Worm (Caenorhabditis elegans) whole organism, L4 larva: ENCODE data around the gene cey-4.

Source experiments
- F10B5.3 ChIP-seq: sonication (generic microtip); optimal IDR thresholded peaks from 2 replicates; lab custom pipeline; 2016; ENCODE audit warnings: mild to moderate bottlenecking, missing genetic modification characterization, missing compliant biosample characterization
- F44E2.7 ChIP-seq: fragments of 200-800 bp; sonication (Bioruptor generic); IDR thresholded peaks from 2 replicates; pipeline ENCODE4 v2.1.2; 2022; ENCODE audit warnings: missing genetic modification characterization, missing compliant biosample characterization
- R02D3.7 ChIP-seq: fragments of 150-350 bp; sonication (generic microtip); optimal IDR thresholded peaks from 3 replicates; lab custom pipeline; 2014; ENCODE audit warnings: missing biosample characterization, missing genetic modification characterization
- Y48G9A.11 ChIP-seq: fragments of 200-800 bp; sonication (Bioruptor generic); IDR thresholded peaks from 2 replicates; pipeline ENCODE4 v1.3.6; 2022; ENCODE audit warnings: missing genetic modification reagents, missing genetic modification characterization, missing compliant biosample characterization
- Y75B8A.6 ChIP-seq: fragments of 200-800 bp; sonication (Bioruptor generic); IDR thresholded peaks from 2 replicates; pipeline ENCODE4 v1.3.6; 2022; ENCODE audit warnings: missing genetic modification reagents, missing genetic modification characterization, missing compliant biosample characterization
- aha-1 ChIP-seq: fragments of 150-350 bp; peaks from one replicate; lab custom pipeline; 2014; ENCODE audit warnings: missing biosample characterization, missing genetic modification characterization
- ama-1 ChIP-seq: fragments of 150-350 bp; optimal IDR thresholded peaks from 2 replicates; lab custom pipeline; 2014; ENCODE audit warnings: inconsistent platforms, mixed read lengths
- ceh-20 ChIP-seq: fragments of 200-800 bp; sonication (Bioruptor generic); IDR thresholded peaks from 2 replicates; pipeline ENCODE4 v1.3.6; 2022; ENCODE audit warnings: missing genetic modification reagents, missing genetic modification characterization, missing compliant biosample characterization
- ceh-28 ChIP-seq: fragments of 150-350 bp; optimal IDR thresholded peaks from 2 replicates; lab custom pipeline; 2014; ENCODE audit warnings: missing biosample characterization, missing genetic modification reagents, missing genetic modification characterization
- ceh-44 ChIP-seq: fragments of 200-800 bp; sonication (Bioruptor generic); IDR thresholded peaks from 2 replicates; pipeline ENCODE4 v1.3.6; 2022; ENCODE audit warnings: missing genetic modification reagents, missing genetic modification characterization, missing compliant biosample characterization
- ces-1 ChIP-seq: fragments of 150-350 bp; sonication (generic microtip); optimal IDR thresholded peaks from 4 replicates; lab custom pipeline; 2014; ENCODE audit warnings: missing biosample characterization, missing genetic modification reagents, missing genetic modification characterization
- cey-2 ChIP-seq: sonication (generic microtip); optimal IDR thresholded peaks from 3 replicates; lab custom pipeline; 2017; ENCODE audit warnings: missing genetic modification characterization, mild to moderate bottlenecking, missing compliant biosample characterization, antibody characterized with exemption, borderline replicate concordance; ENCODE audit not compliant: insufficient read depth
- ctbp-1 ChIP-seq: fragments of 200-800 bp; sonication (Bioruptor generic); IDR thresholded peaks from 2 replicates; pipeline ENCODE4 v1.3.6; 2022; ENCODE audit warnings: missing genetic modification reagents, missing genetic modification characterization, missing compliant biosample characterization
- daf-16 ChIP-seq, 3 experiments: sonication (generic microtip); optimal IDR thresholded peaks; 2 replicates each; lab custom pipeline; 2016 to 2017; ENCODE audit warnings: missing genetic modification characterization in 3 of 3, missing genetic modification reagents in 3 of 3, mild to moderate bottlenecking in 2 of 3, missing compliant biosample characterization in 2 of 3, missing biosample characterization in 1 of 3, moderate library complexity in 1 of 3
- dmd-6 ChIP-seq: fragments of 200-800 bp; sonication (Bioruptor generic); IDR thresholded peaks from 2 replicates; pipeline ENCODE4 v1.3.6; 2022; ENCODE audit warnings: missing genetic modification reagents, missing genetic modification characterization, missing compliant biosample characterization
- dmd-8 ChIP-seq: fragments of 200-800 bp; sonication (Bioruptor generic); IDR thresholded peaks from 2 replicates; pipeline ENCODE4 v1.3.6; 2022; ENCODE audit warnings: missing genetic modification characterization, missing compliant biosample characterization
- dpl-1 ChIP-seq: fragments of 150-350 bp; optimal IDR thresholded peaks from 2 replicates; lab custom pipeline; 2014; ENCODE audit warnings: missing biosample characterization, missing genetic modification reagents, missing genetic modification characterization
- egl-43 ChIP-seq: fragments of 200-800 bp; sonication (Bioruptor generic); IDR thresholded peaks from 2 replicates; pipeline ENCODE4 v1.3.6; 2022; ENCODE audit warnings: missing genetic modification reagents, missing genetic modification characterization, missing compliant biosample characterization
- fkh-10 ChIP-seq: fragments of 150-350 bp; optimal IDR thresholded peaks from 2 replicates; lab custom pipeline; 2014; ENCODE audit warnings: missing biosample characterization, missing genetic modification reagents, missing genetic modification characterization
- fos-1 ChIP-seq: fragments of 150-350 bp; optimal IDR thresholded peaks from 2 replicates; lab custom pipeline; 2014; ENCODE audit warnings: missing biosample characterization, missing genetic modification characterization
- gei-8 ChIP-seq: fragments of 200-800 bp; sonication (Bioruptor generic); optimal IDR thresholded peaks from 2 replicates; lab custom pipeline; 2018; ENCODE audit warnings: mild to moderate bottlenecking, missing genetic modification characterization, missing compliant biosample characterization
- hlh-30 ChIP-seq: sonication (generic microtip); optimal IDR thresholded peaks from 2 replicates; lab custom pipeline; 2017; ENCODE audit warnings: antibody characterized with exemption, mild to moderate bottlenecking, missing genetic modification characterization, missing compliant biosample characterization; ENCODE audit not compliant: insufficient read depth
- lim-7 ChIP-seq: fragments of 200-800 bp; sonication (Bioruptor generic); IDR thresholded peaks from 2 replicates; pipeline ENCODE4 v1.3.6; 2022; ENCODE audit warnings: missing genetic modification characterization, missing compliant biosample characterization
- lin-13 ChIP-seq: fragments of 150-350 bp; optimal IDR thresholded peaks from 2 replicates; lab custom pipeline; 2014; ENCODE audit warnings: missing biosample characterization, missing genetic modification reagents, missing genetic modification characterization
- lin-15B ChIP-seq: fragments of 150-350 bp; sonication (generic microtip); optimal IDR thresholded peaks from 3 replicates; lab custom pipeline; 2014; ENCODE audit warnings: missing biosample characterization, missing genetic modification characterization
- lin-29 ChIP-seq: fragments of 200-800 bp; sonication (Bioruptor generic); IDR thresholded peaks from 2 replicates; pipeline ENCODE4 v1.3.6; 2022; ENCODE audit warnings: missing genetic modification reagents, missing genetic modification characterization, missing compliant biosample characterization
- lin-38 ChIP-seq: fragments of 200-800 bp; sonication (Bioruptor generic); IDR thresholded peaks from 2 replicates; pipeline ENCODE4 v1.3.6; 2022; ENCODE audit warnings: missing genetic modification reagents, missing genetic modification characterization, missing compliant biosample characterization
- lir-3 ChIP-seq: sonication (generic microtip); optimal IDR thresholded peaks from 2 replicates; lab custom pipeline; 2016; ENCODE audit warnings: mild to moderate bottlenecking, missing genetic modification characterization, missing compliant biosample characterization
- lsy-2 ChIP-seq, 2 experiments: fragments of 150-350 bp in 1 of 2; sonication (generic microtip) in 1 of 2; optimal IDR thresholded peaks; 2 replicates each; lab custom pipeline; 2014 to 2017; ENCODE audit warnings: missing biosample characterization in 2 of 2, missing genetic modification characterization in 2 of 2
- mdt-29 ChIP-seq: fragments of 200-800 bp; sonication (Bioruptor generic); IDR thresholded peaks from 2 replicates; pipeline ENCODE4 v1.3.6; 2022; ENCODE audit warnings: missing genetic modification reagents, missing genetic modification characterization, missing compliant biosample characterization
- mep-1 ChIP-seq: fragments of 150-350 bp; sonication (generic microtip); optimal IDR thresholded peaks from 3 replicates; lab custom pipeline; 2014; ENCODE audit warnings: missing biosample characterization, missing genetic modification characterization
- mes-2 ChIP-seq: sonication (generic microtip); optimal IDR thresholded peaks from 2 replicates; lab custom pipeline; 2016; ENCODE audit warnings: missing genotype, mild to moderate bottlenecking, missing genetic modification characterization, missing compliant biosample characterization; ENCODE audit not compliant: poor library complexity, severe bottlenecking
- nhr-111 ChIP-seq: fragments of 200-800 bp; sonication (Bioruptor generic); optimal IDR thresholded peaks from 2 replicates; lab custom pipeline; 2018; ENCODE audit warnings: mild to moderate bottlenecking, missing genetic modification characterization, missing compliant biosample characterization
- nhr-237 ChIP-seq: sonication (generic microtip); optimal IDR thresholded peaks from 2 replicates; lab custom pipeline; 2017; ENCODE audit warnings: missing biosample characterization, missing genetic modification characterization
- nhr-6 ChIP-seq: fragments of 150-350 bp; optimal IDR thresholded peaks from 2 replicates; lab custom pipeline; 2014; ENCODE audit warnings: missing biosample characterization, missing genetic modification characterization
- pqm-1 ChIP-seq: sonication (generic microtip); optimal IDR thresholded peaks from 2 replicates; lab custom pipeline; 2017; ENCODE audit warnings: missing biosample characterization, missing genetic modification characterization
- rbr-2 ChIP-seq: sonication (generic microtip); optimal IDR thresholded peaks from 2 replicates; lab custom pipeline; 2016; ENCODE audit warnings: missing genotype, missing genetic modification characterization, missing compliant biosample characterization
- sdz-12 ChIP-seq: fragments of 200-800 bp; sonication (Bioruptor generic); optimal IDR thresholded peaks from 2 replicates; lab custom pipeline; 2018; ENCODE audit warnings: mild to moderate bottlenecking, missing genetic modification characterization, missing compliant biosample characterization
- set-16 ChIP-seq: fragments of 200-800 bp; sonication (Bioruptor generic); IDR thresholded peaks from 2 replicates; pipeline ENCODE4 v1.3.6; 2022; ENCODE audit warnings: missing genetic modification reagents, missing genetic modification characterization, missing compliant biosample characterization
- spr-3 ChIP-seq: fragments of 200-800 bp; sonication (Bioruptor generic); optimal IDR thresholded peaks from 2 replicates; lab custom pipeline; 2018; ENCODE audit warnings: mild to moderate bottlenecking, missing genetic modification characterization, missing compliant biosample characterization
- vab-7 ChIP-seq: fragments of 200-800 bp; sonication (Bioruptor generic); IDR thresholded peaks from 2 replicates; pipeline ENCODE4 v1.3.6; 2022; ENCODE audit warnings: missing genetic modification reagents, missing genetic modification characterization, missing compliant biosample characterization
- zip-2 ChIP-seq: fragments of 150-350 bp; optimal IDR thresholded peaks from 2 replicates; lab custom pipeline; 2014; ENCODE audit warnings: missing biosample characterization, missing genetic modification characterization

Gene cey-4

ce11 chrIII:10902341-10902740 is 33.8 kb upstream of the cey-4 start, which contains the start of gene unc-119:
unc-119 (plus strand) TSS chrIII:10902641.
- TF ChIP-seq aha-1 (tag; lab: Kevin White, UChicago): no peak
- TF ChIP-seq gei-8: no peak
- TF ChIP-seq ceh-20 (GFP tag; lab: Robert Waterston, UW): no peak
- TF ChIP-seq fos-1 (tag; lab: Kevin White, UChicago): no peak
- no peak for TF ChIP-seq vab-7 (GFP tag; lab: Robert Waterston, UW)
- TF ChIP-seq egl-43 (GFP tag; lab: Robert Waterston, UW): no peak
- no peak for TF ChIP-seq pqm-1 (tag; lab: Kevin White, UChicago)
- TF ChIP-seq cey-2 (tag; lab: Kevin White, UChicago): no peak
- TF ChIP-seq mdt-29: no peak
- no peak for TF ChIP-seq lin-13
- no peak for TF ChIP-seq Y48G9A.11 (GFP tag; lab: Robert Waterston, UW)
- no peak for TF ChIP-seq nhr-237
- TF ChIP-seq mep-1 (tag; lab: Kevin White, UChicago): no peak
- TF ChIP-seq zip-2: no peak
- no peak for TF ChIP-seq ctbp-1
- TF ChIP-seq spr-3 (GFP tag; lab: Kevin White, UChicago): no peak
- TF ChIP-seq hlh-30: no peak

- peak; percentile 21 for TF ChIP-seq nhr-6 (tag; lab: Kevin White, UChicago)
- TF ChIP-seq F44E2.7 (GFP tag; lab: Robert Waterston, UW): no peak
- peak; percentile 79 for TF ChIP-seq mes-2
- peak; percentile 52 for TF ChIP-seq dpl-1 (GFP tag; lab: Kevin White, UChicago)
- TF ChIP-seq rbr-2: peak; percentile 12
- TF ChIP-seq daf-16 (GFP tag; optimal IDR thresholded peaks at IDR 0.05; lab: Kevin White, UChicago): peak in 1 of 2 experiments; percentile 7
- TF ChIP-seq daf-16 (tag; optimal IDR thresholded peaks at IDR 0.05; lab: Kevin White, UChicago): no peak
- no peak for TF ChIP-seq lin-29 (GFP tag; lab: Robert Waterston, UW)
- no peak for TF ChIP-seq Y75B8A.6 (GFP tag; lab: Robert Waterston, UW)
- peak; percentile 92 for TF ChIP-seq lin-38 (GFP tag; lab: Robert Waterston, UW)
- TF ChIP-seq, all 104 proteins: peak for 6
Observed at ce11 chrIII:10895817-10896413, 27.4 kb upstream of the cey-4 start, which contains the start of gene com-1. com-1 (plus strand) TSS chrIII:10896363.

ce11 chrIII:10894220-10894619 is 25.7 kb upstream of the cey-4 start, which contains the start of gene fbxb-87:
fbxb-87 (plus strand) TSS chrIII:10894520.
- TF ChIP-seq rbr-2: no peak
- TF ChIP-seq lir-3 (tag; lab: Kevin White, UChicago): no peak
- TF ChIP-seq Y75B8A.6 (GFP tag; lab: Robert Waterston, UW): no peak
- no peak for TF ChIP-seq nhr-111 (GFP tag; lab: Kevin White, UChicago)
- no peak for TF ChIP-seq R02D3.7
- TF ChIP-seq ces-1 (GFP tag; lab: Kevin White, UChicago): no peak
- TF ChIP-seq nhr-237: no peak
- no peak for TF ChIP-seq ama-1 (lab: Kevin White, UChicago)
- TF ChIP-seq F10B5.3 (tag; lab: Kevin White, UChicago): no peak

- TF ChIP-seq lsy-2 (tag; optimal IDR thresholded peaks at IDR 0.05; lab: Kevin White, UChicago) (no peak), ceh-44 (GFP tag; lab: Robert Waterston, UW) (no peak), dmd-6 (GFP tag; lab: Robert Waterston, UW) (no peak), sdz-12 (GFP tag; lab: Kevin White, UChicago) (no peak), dmd-8 (GFP tag; lab: Robert Waterston, UW) (no peak), lin-15B (tag; lab: Kevin White, UChicago) (no peak), ceh-28 (tag; lab: Kevin White, UChicago) (no peak), gei-8 (no peak), aha-1 (tag; lab: Kevin White, UChicago) (peak; percentile 93), set-16 (GFP tag; lab: Robert Waterston, UW) (peak; percentile 45), fkh-10 (GFP tag; lab: Kevin White, UChicago) (no peak), nhr-237 (no peak), lim-7 (GFP tag; lab: Robert Waterston, UW) (no peak)
Observed at ce11 chrIII:10888824-10889223, 20.3 kb upstream of the cey-4 start.
